Worm (Caenorhabditis elegans) whole organism, late embryonic: ENCODE measurements around the gene C53B4.3.

Experiments used
- ama-1 ChIP-seq: fragments of 150-350 bp; optimal IDR thresholded peaks from 2 replicates; lab custom pipeline; 2014
- ceh-31 ChIP-seq: sonication (generic microtip); optimal IDR thresholded peaks from 2 replicates; lab custom pipeline; 2016; ENCODE audit warnings: missing genetic modification characterization, missing compliant biosample characterization
- fkh-10 ChIP-seq: fragments of 150-350 bp; optimal IDR thresholded peaks from 2 replicates; lab custom pipeline; 2014; ENCODE audit warnings: missing biosample characterization, missing genetic modification reagents, missing genetic modification characterization
- hlh-8 ChIP-seq: sonication (generic microtip); optimal IDR thresholded peaks from 2 replicates; lab custom pipeline; 2016; ENCODE audit warnings: missing genotype, missing genetic modification characterization, missing compliant biosample characterization
- nhr-232 ChIP-seq: sonication (generic microtip); optimal IDR thresholded peaks from 2 replicates; lab custom pipeline; 2016; ENCODE audit warnings: missing genetic modification characterization, missing compliant biosample characterization
- ref-2 ChIP-seq: sonication (generic microtip); optimal IDR thresholded peaks from 2 replicates; lab custom pipeline; 2016; ENCODE audit warnings: missing genetic modification characterization, missing compliant biosample characterization
- unc-42 ChIP-seq: sonication (generic microtip); optimal IDR thresholded peaks from 2 replicates; lab custom pipeline; 2016; ENCODE audit warnings: missing genotype, missing genetic modification characterization, missing compliant biosample characterization
- unc-86 ChIP-seq: sonication (generic microtip); optimal IDR thresholded peaks from 2 replicates; lab custom pipeline; 2016; ENCODE audit warnings: missing genetic modification characterization, missing compliant biosample characterization

C53B4.3 gene

DNA sequence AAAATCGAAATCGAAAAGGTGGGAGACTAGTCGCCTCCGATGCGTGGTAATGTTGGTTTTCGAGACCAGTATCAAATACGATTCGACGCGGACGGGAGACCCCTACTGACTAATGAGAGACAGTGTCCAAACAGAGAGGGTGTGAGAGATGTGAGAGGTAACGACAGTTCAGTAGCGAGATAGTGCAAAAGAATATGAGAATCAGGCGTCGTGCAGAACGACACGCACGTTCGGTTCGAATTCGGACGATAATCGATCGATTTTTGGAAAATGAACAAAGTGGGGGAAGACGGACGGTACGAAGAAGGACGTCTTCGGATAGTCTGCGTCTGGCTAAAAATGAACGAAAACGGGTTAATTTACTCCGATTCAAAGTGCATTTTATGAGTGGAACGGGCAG, 51.6 kb downstream of the C53B4.3 start, which contains the start of gene D1046.16:
Gene D1046.16 (plus strand): TSS at position 195 of the 400 bp plus-strand sequence.
- TF ChIP-seq ama-1 (lab: Kevin White, UChicago) (no peak), ceh-31 (tag; lab: Kevin White, UChicago) (peak; percentile 20), nhr-232 (tag; lab: Kevin White, UChicago) (no peak), unc-86 (tag; lab: Kevin White, UChicago) (no peak), fkh-10 (no peak), ref-2 (peak; percentile 31)

- TF ChIP-seq unc-42 = peak; percentile 4
- no peak for TF ChIP-seq hlh-8 (tag; lab: Kevin White, UChicago)
Observed at ce11 chrIV:8921166-8921565, 52.3 kb downstream of the C53B4.3 start.
